4 worm cellular contexts compared by ENCODE assay signal in the genomic region with DNA sequence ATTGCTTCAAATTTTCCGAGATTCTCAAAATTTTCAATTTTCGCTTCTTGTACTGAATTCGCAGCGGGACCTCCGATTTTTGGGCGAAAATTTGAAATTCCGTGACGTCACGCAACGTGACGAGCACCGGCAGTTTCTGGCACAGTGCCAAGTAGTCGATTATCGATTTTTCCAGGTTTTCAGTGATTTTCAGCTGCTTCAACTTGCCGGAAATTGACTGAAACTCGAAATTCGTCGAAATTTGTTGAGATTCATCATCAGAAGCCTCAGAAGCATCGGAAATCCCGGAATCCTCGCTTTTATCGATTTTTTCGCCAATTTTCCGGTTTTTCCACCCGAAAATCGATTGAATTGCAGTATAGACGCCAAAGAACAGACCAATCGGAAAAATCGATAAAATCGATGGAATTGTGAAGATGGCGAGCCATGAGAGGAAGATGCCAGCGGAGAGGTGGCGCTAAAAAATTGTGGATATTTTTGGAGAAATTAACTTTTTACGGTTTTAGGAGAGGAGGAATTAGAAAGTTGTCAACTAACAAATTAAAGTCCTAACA.
TF ChIP-seq lines count a peak whose summit lies in the region.

No protein-coding gene starts in this region.

TF ChIP-seq in whole organism, L3 larva, 47 proteins besides CTCF, POLR2A, EP300 and RAD21:
- no peak for TF ChIP-seq R02D3.7 (tag; optimal IDR thresholded peaks at IDR 0.05; lab: Kevin White, UChicago)
- TF ChIP-seq nhr-67 (tag; optimal IDR thresholded peaks at IDR 0.05; lab: Kevin White, UChicago): no peak
- no peak for TF ChIP-seq lsy-12 (tag; optimal IDR thresholded peaks at IDR 0.05; lab: Kevin White, UChicago)
- TF ChIP-seq mdl-1 (tag; optimal IDR thresholded peaks at IDR 0.05; lab: Kevin White, UChicago): no peak
- no peak for TF ChIP-seq sea-2 (GFP tag; optimal IDR thresholded peaks at IDR 0.05; lab: Kevin White, UChicago)
- TF ChIP-seq ztf-11 (tag; optimal IDR thresholded peaks at IDR 0.05; lab: Kevin White, UChicago): no peak
- peak; percentile 64 for TF ChIP-seq ceh-28 (tag; optimal IDR thresholded peaks at IDR 0.05; lab: Kevin White, UChicago)
- no peak for TF ChIP-seq nhr-25 (tag; optimal IDR thresholded peaks at IDR 0.05; lab: Kevin White, UChicago)

TF ChIP-seq in whole organism, L4 larva, 104 proteins besides CTCF, POLR2A, EP300 and RAD21:
- TF ChIP-seq F44E2.7 (GFP tag; IDR thresholded peaks at IDR 0.05; lab: Robert Waterston, UW) (0 out of 2 replicates have a peak, but pooled peaks have one; percentile 12), ceh-28 (tag; optimal IDR thresholded peaks at IDR 0.05; lab: Kevin White, UChicago) (peak; percentile 82), spr-3 (GFP tag; optimal IDR thresholded peaks at IDR 0.05; lab: Kevin White, UChicago) (no peak)

TF ChIP-seq in whole organism, late embryonic, 69 proteins besides CTCF, POLR2A, EP300 and RAD21:
- peak; percentile 24 for TF ChIP-seq ceh-48 (tag; optimal IDR thresholded peaks at IDR 0.05; lab: Kevin White, UChicago)
- no peak for TF ChIP-seq madf-2 (tag; optimal IDR thresholded peaks at IDR 0.05; lab: Kevin White, UChicago)

TF ChIP-seq in whole organism, midembryonic, 9 proteins besides CTCF, POLR2A, EP300 and RAD21:
- TF ChIP-seq T22C8.4 (GFP tag; IDR thresholded peaks at IDR 0.05; lab: Robert Waterston, UW) (peak; percentile 70), cog-1 (tag; optimal IDR thresholded peaks at IDR 0.05; lab: Kevin White, UChicago) (no peak)
